Worm (Caenorhabditis elegans) whole organism, L2 larva: Measurements from ENCODE around the gene cest-19.

Source experiments
- ama-1 ChIP-seq: fragments of 150-350 bp; optimal IDR thresholded peaks from 2 replicates; lab custom pipeline; 2018; ENCODE audit warnings: inconsistent platforms
- egl-27 ChIP-seq: sonication (generic microtip); optimal IDR thresholded peaks from 3 replicates; lab custom pipeline; 2017; ENCODE audit warnings: missing biosample characterization, missing genetic modification reagents, missing genetic modification characterization
- elt-1 ChIP-seq: fragments of 150-350 bp; optimal IDR thresholded peaks from 2 replicates; lab custom pipeline; 2014; ENCODE audit warnings: missing biosample characterization, missing genetic modification characterization
- lsy-2 ChIP-seq, 2 experiments: fragments of 150-350 bp in 1 of 2; sonication (generic microtip) in 1 of 2; optimal IDR thresholded peaks; 2 replicates each; lab custom pipeline; 2014 to 2017; ENCODE audit warnings: missing biosample characterization in 2 of 2, missing genetic modification characterization in 2 of 2
- nhr-11 ChIP-seq: fragments of 150-350 bp; optimal IDR thresholded peaks from 2 replicates; lab custom pipeline; 2014; ENCODE audit warnings: missing biosample characterization, missing genetic modification characterization

- TF ChIP-seq lsy-2 (tag; optimal IDR thresholded peaks at IDR 0.05; lab: Kevin White, UChicago) (no peak), egl-27 (no peak), ama-1 (no peak), nhr-11 (tag; lab: Kevin White, UChicago) (no peak), elt-1 (tag; lab: Kevin White, UChicago) (no peak)
Observed at ce11 chrX:7067250-7067958, 31.6 kb upstream of the cest-19 start.
